Fruit fly (Drosophila melanogaster) ovary, adult (tissue): ENCODE data around the gene CG3071.

ENCODE experiments used
- CG17801 ChIP-seq: fragments of 200-800 bp; optimal IDR thresholded peaks from 2 replicates; lab custom pipeline; 2019; ENCODE audit warnings: missing biosample characterization, mild to moderate bottlenecking, missing genetic modification characterization, moderate library complexity; ENCODE audit not compliant: partially characterized antibody

The CG3071 gene

dm6 chrX:2254020-2254626, 8.5 kb upstream of the CG3071 start, which contains the start of gene CG3091:
Gene CG3091 (minus strand): TSS chrX:2254197.
- TF ChIP-seq CG17801 (GFP tag; lab: Kevin White, UChicago): peak; percentile 18

dm6 chrX:2255035-2255434, 7.6 kb upstream of the CG3071 start:
- no peak for TF ChIP-seq CG17801 (GFP tag; lab: Kevin White, UChicago)

- TF ChIP-seq CG17801 (GFP tag; lab: Kevin White, UChicago): no peak
Measured at dm6 chrX:2258602-2259233, 3.9 kb upstream of the CG3071 start.

dm6 chrX:2259763-2260162, 2.9 kb upstream of the CG3071 start, which contains the start of gene CG3078:
Gene CG3078 (minus strand): TSS chrX:2259863.
- no peak for TF ChIP-seq CG17801 (GFP tag; lab: Kevin White, UChicago)

dm6 chrX:2269822-2270556, 7.4 kb downstream of the CG3071 start:
- TF ChIP-seq CG17801 (GFP tag; lab: Kevin White, UChicago): no peak

- TF ChIP-seq CG17801 (GFP tag; lab: Kevin White, UChicago): peak; percentile 63
Measured at dm6 chrX:2270557-2270930, 7.9 kb downstream of the CG3071 start, which contains the start of gene CG2924. Gene CG2924 (minus strand): TSS chrX:2270761.

dm6 chrX:2274704-2275199, 12.1 kb downstream of the CG3071 start, which contains the start of gene Grp170:
Gene Grp170 (minus strand): TSS chrX:2275068.
- peak; percentile 54 for TF ChIP-seq CG17801 (GFP tag; lab: Kevin White, UChicago)

- TF ChIP-seq CG17801 (GFP tag; lab: Kevin White, UChicago): peak; percentile 32
Measured at dm6 chrX:2275249-2275872, 12.7 kb downstream of the CG3071 start, which contains the start of gene Vml. Gene Vml (plus strand): TSS chrX:2275822.

dm6 chrX:2278782-2279304, 16.2 kb downstream of the CG3071 start:
- TF ChIP-seq CG17801 (GFP tag; lab: Kevin White, UChicago): no peak

- TF ChIP-seq CG17801 (GFP tag; lab: Kevin White, UChicago): no peak
Measured at dm6 chrX:2283470-2283869, 20.8 kb downstream of the CG3071 start.

- TF ChIP-seq CG17801 (GFP tag; lab: Kevin White, UChicago): no peak
Measured at dm6 chrX:2286255-2286654, 23.6 kb downstream of the CG3071 start.

- no peak for TF ChIP-seq CG17801 (GFP tag; lab: Kevin White, UChicago)
Measured at dm6 chrX:2286985-2287384, 24.3 kb downstream of the CG3071 start.

dm6 chrX:2288327-2288726, 25.7 kb downstream of the CG3071 start:
- TF ChIP-seq CG17801 (GFP tag; lab: Kevin White, UChicago): no peak

- peak; percentile 75 for TF ChIP-seq CG17801 (GFP tag; lab: Kevin White, UChicago)
Measured at dm6 chrX:2289134-2289533, 26.5 kb downstream of the CG3071 start.
